Worm (Caenorhabditis elegans) whole organism, mixed stage, embryonic: Measurements from ENCODE around the gene K09F6.13.

Experiments used
- ces-1 ChIP-seq: fragments of 150-350 bp; optimal IDR thresholded peaks from 2 replicates; lab custom pipeline; 2014; ENCODE audit warnings: missing biosample characterization, missing genetic modification reagents, missing genetic modification characterization
- cnd-1 ChIP-seq: fragments of 200-800 bp; sonication (Bioruptor generic); optimal IDR thresholded peaks from 2 replicates; lab custom pipeline; 2018; ENCODE audit warnings: mild to moderate bottlenecking, missing genetic modification characterization, missing compliant biosample characterization
- elt-1 ChIP-seq: sonication (generic microtip); optimal IDR thresholded peaks from 2 replicates; lab custom pipeline; 2017; ENCODE audit warnings: missing genetic modification characterization, mild to moderate bottlenecking, missing compliant biosample characterization, antibody characterized with exemption, moderate library complexity, borderline replicate concordance; ENCODE audit not compliant: insufficient read depth
- elt-3 ChIP-seq: fragments of 150-350 bp; optimal IDR thresholded peaks from 2 replicates; lab custom pipeline; 2014; ENCODE audit warnings: missing biosample characterization, missing genetic modification characterization
- snpc-4 ChIP-seq: fragments of 150-350 bp; optimal IDR thresholded peaks from 2 replicates; lab custom pipeline; 2014; ENCODE audit warnings: missing biosample characterization, missing genetic modification characterization

DNA sequence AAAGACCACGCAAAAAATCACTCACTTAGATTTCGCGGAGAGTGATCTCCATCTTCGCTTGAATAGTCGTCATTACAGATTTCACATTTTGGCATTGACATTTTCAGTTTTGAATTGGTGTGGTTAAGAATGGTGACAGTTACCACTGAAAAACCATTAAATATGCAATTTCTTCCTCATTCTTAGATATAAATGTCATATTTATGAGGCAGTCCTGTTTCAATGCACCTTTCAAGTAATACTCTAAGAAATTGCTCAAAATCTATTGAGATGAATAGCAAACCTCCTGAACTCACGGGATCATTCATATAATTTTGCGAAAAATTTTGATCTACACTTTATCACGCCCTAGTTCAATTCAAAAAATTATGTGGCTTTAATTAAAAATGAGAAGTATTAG, 3.1 kb downstream of the K09F6.13 start, which contains the start of gene K09F6.7:
- TF ChIP-seq snpc-4 = no peak
- no peak for TF ChIP-seq ces-1 (GFP tag; lab: Kevin White, UChicago)
- TF ChIP-seq elt-3 = no peak
- TF ChIP-seq elt-1 (tag; lab: Kevin White, UChicago) = no peak
- TF ChIP-seq cnd-1 (tag; lab: Kevin White, UChicago) = no peak
